Fruit fly (Drosophila melanogaster) whole organism, prepupa: ENCODE results near the gene Adgf-D.

ENCODE experiments used
- Blimp-1 ChIP-seq: fragments of 200-800 bp; sonication (Bioruptor generic); optimal IDR thresholded peaks from 3 replicates; lab custom pipeline; 2017; ENCODE audit warnings: missing biosample characterization, missing genetic modification characterization, mild to moderate bottlenecking, moderate library complexity, missing genetic modification reagents
- CG10631 ChIP-seq: fragments of 200-800 bp; sonication (Bioruptor generic); optimal IDR thresholded peaks from 2 replicates; lab custom pipeline; 2016; ENCODE audit warnings: missing biosample characterization, missing genetic modification characterization
- CG10669 ChIP-seq: fragments of 200-800 bp; sonication (Bioruptor generic); optimal IDR thresholded peaks from 3 replicates; lab custom pipeline; 2018; ENCODE audit warnings: missing biosample characterization, mild to moderate bottlenecking, missing genetic modification characterization, moderate library complexity
- CG11294 ChIP-seq: fragments of 200-800 bp; sonication (Bioruptor generic); IDR thresholded peaks from 2 replicates; pipeline ENCODE4 v1.3.6; 2022; ENCODE audit warnings: missing biosample characterization, missing genetic modification characterization
- CG11762 ChIP-seq: fragments of 200-800 bp; sonication (Bioruptor generic); optimal IDR thresholded peaks from 3 replicates; lab custom pipeline; 2016; ENCODE audit warnings: missing biosample characterization, missing genetic modification characterization; ENCODE audit not compliant: insufficient read depth
- CG11902 ChIP-seq: fragments of 200-800 bp; sonication (Bioruptor generic); optimal IDR thresholded peaks from 3 replicates; lab custom pipeline; 2016; ENCODE audit warnings: missing biosample characterization, missing genetic modification characterization
- CG1621 ChIP-seq: fragments of 200-800 bp; sonication (Bioruptor generic); optimal IDR thresholded peaks from 3 replicates; lab custom pipeline; 2018; ENCODE audit warnings: missing biosample characterization, mild to moderate bottlenecking, missing genetic modification characterization
- CG3032 ChIP-seq: fragments of 200-800 bp; optimal IDR thresholded peaks from 2 replicates; lab custom pipeline; 2019; ENCODE audit warnings: missing biosample characterization, mild to moderate bottlenecking, missing genetic modification characterization, moderate library complexity
- CG31627 ChIP-seq: fragments of 200-800 bp; sonication (Bioruptor generic); optimal IDR thresholded peaks from 3 replicates; lab custom pipeline; 2016; ENCODE audit warnings: missing biosample characterization, missing genetic modification characterization
- CG32006 ChIP-seq: fragments of 200-800 bp; sonication (Bioruptor generic); optimal IDR thresholded peaks from 3 replicates; lab custom pipeline; 2017; ENCODE audit warnings: missing biosample characterization, mild to moderate bottlenecking, missing genetic modification characterization
- CG34406 ChIP-seq: fragments of 200-800 bp; sonication (Bioruptor generic); optimal IDR thresholded peaks from 3 replicates; lab custom pipeline; 2016; ENCODE audit warnings: missing biosample characterization, missing genetic modification characterization
- CG4318 ChIP-seq: fragments of 200-800 bp; sonication (Bioruptor generic); optimal IDR thresholded peaks from 3 replicates; lab custom pipeline; 2017; ENCODE audit warnings: missing biosample characterization, mild to moderate bottlenecking, missing genetic modification characterization
- CG6163 ChIP-seq: fragments of 200-800 bp; sonication (Bioruptor generic); IDR thresholded peaks from 3 replicates; pipeline ENCODE4 v1.3.6; 2022; ENCODE audit warnings: missing biosample characterization, missing genetic modification characterization
- CG6276 ChIP-seq: fragments of 200-800 bp; sonication (Bioruptor generic); optimal IDR thresholded peaks from 2 replicates; lab custom pipeline; 2017; ENCODE audit warnings: missing biosample characterization, mild to moderate bottlenecking, missing genetic modification characterization
- CG6792 ChIP-seq: fragments of 200-800 bp; sonication (Bioruptor generic); optimal IDR thresholded peaks from 3 replicates; lab custom pipeline; 2016; ENCODE audit warnings: missing biosample characterization, missing genetic modification characterization
- CG6808 ChIP-seq: fragments of 200-800 bp; sonication (Bioruptor generic); optimal IDR thresholded peaks from 3 replicates; lab custom pipeline; 2017; ENCODE audit warnings: missing biosample characterization, missing genetic modification characterization, mild to moderate bottlenecking, moderate library complexity, missing genetic modification reagents
- CG6854 ChIP-seq: fragments of 200-800 bp; sonication (Bioruptor generic); optimal IDR thresholded peaks from 2 replicates; lab custom pipeline; 2017; ENCODE audit warnings: missing biosample characterization, mild to moderate bottlenecking, missing genetic modification characterization
- CG7368 ChIP-seq: fragments of 200-800 bp; sonication (Bioruptor generic); optimal IDR thresholded peaks from 3 replicates; lab custom pipeline; 2016; ENCODE audit warnings: missing biosample characterization, missing genetic modification characterization
- CG8119 ChIP-seq: fragments of 200-800 bp; sonication (Bioruptor generic); IDR thresholded peaks from 3 replicates; pipeline ENCODE4 v1.3.6; 2022; ENCODE audit warnings: missing biosample characterization, missing genetic modification characterization
- CG8319 ChIP-seq: fragments of 200-800 bp; sonication (Bioruptor generic); optimal IDR thresholded peaks from 3 replicates; lab custom pipeline; 2016; ENCODE audit warnings: missing biosample characterization, missing genetic modification characterization
- CG8632 ChIP-seq: fragments of 200-800 bp; sonication (Bioruptor generic); optimal IDR thresholded peaks from 3 replicates; lab custom pipeline; 2016; ENCODE audit warnings: missing biosample characterization, missing genetic modification characterization
- CG9139 ChIP-seq: fragments of 200-800 bp; sonication (Bioruptor generic); optimal IDR thresholded peaks from 3 replicates; lab custom pipeline; 2017; ENCODE audit warnings: missing biosample characterization, mild to moderate bottlenecking, missing genetic modification characterization
- Eip75B ChIP-seq: fragments of 200-800 bp; sonication (Bioruptor generic); optimal IDR thresholded peaks from 3 replicates; lab custom pipeline; 2016; ENCODE audit warnings: missing biosample characterization, missing genetic modification characterization
- Eip78C ChIP-seq: fragments of 200-800 bp; sonication (Bioruptor generic); peaks from one replicate; lab custom pipeline; 2016; ENCODE audit warnings: missing biosample characterization, missing genetic modification characterization
- Eip93F ChIP-seq: fragments of 200-800 bp; sonication (Bioruptor generic); optimal IDR thresholded peaks from 2 replicates; lab custom pipeline; 2016; ENCODE audit warnings: missing biosample characterization, mild to moderate bottlenecking, missing genetic modification characterization
- Gug ChIP-seq: fragments of 200-800 bp; sonication (Bioruptor generic); IDR thresholded peaks from 2 replicates; pipeline ENCODE4 v1.3.6; 2022; ENCODE audit warnings: missing biosample characterization, missing genetic modification characterization
- Hr38 ChIP-seq: sonication (Bioruptor generic); optimal IDR thresholded peaks from 2 replicates; lab custom pipeline; 2016; ENCODE audit warnings: missing biosample characterization, missing genetic modification characterization
- Hr39 ChIP-seq: fragments of 200-800 bp; sonication (Bioruptor generic); optimal IDR thresholded peaks from 2 replicates; lab custom pipeline; 2016; ENCODE audit warnings: missing biosample characterization, missing genetic modification characterization
- Hr4 ChIP-seq: fragments of 200-800 bp; sonication (Bioruptor generic); optimal IDR thresholded peaks from 3 replicates; lab custom pipeline; 2016; ENCODE audit warnings: missing biosample characterization, missing genetic modification characterization
- Lpt ChIP-seq: fragments of 200-800 bp; sonication (Bioruptor generic); optimal IDR thresholded peaks from 3 replicates; lab custom pipeline; 2016; ENCODE audit warnings: missing biosample characterization, missing genetic modification characterization
- Met ChIP-seq: fragments of 200-800 bp; sonication (Bioruptor generic); optimal IDR thresholded peaks from 3 replicates; lab custom pipeline; 2016; ENCODE audit warnings: missing biosample characterization, missing genetic modification characterization
- OdsH ChIP-seq: fragments of 200-800 bp; sonication (Bioruptor generic); optimal IDR thresholded peaks from 3 replicates; lab custom pipeline; 2016; ENCODE audit warnings: missing biosample characterization, missing genetic modification characterization
- Smox ChIP-seq: fragments of 200-800 bp; sonication (Bioruptor generic); optimal IDR thresholded peaks from 3 replicates; lab custom pipeline; 2016; ENCODE audit warnings: missing biosample characterization, missing genetic modification characterization
- Sox102F ChIP-seq: fragments of 200-800 bp; sonication (Bioruptor generic); optimal IDR thresholded peaks from 2 replicates; lab custom pipeline; 2016; ENCODE audit warnings: missing biosample characterization, mild to moderate bottlenecking, missing genetic modification characterization
- Sox14 ChIP-seq: fragments of 200-800 bp; sonication (Bioruptor generic); optimal IDR thresholded peaks from 3 replicates; lab custom pipeline; 2016; ENCODE audit warnings: missing biosample characterization, missing genetic modification characterization
- achi ChIP-seq: fragments of 200-800 bp; sonication (Bioruptor generic); optimal IDR thresholded peaks from 3 replicates; lab custom pipeline; 2016; ENCODE audit warnings: missing biosample characterization, missing genetic modification characterization
- acj6 ChIP-seq: fragments of 200-800 bp; sonication (Bioruptor generic); optimal IDR thresholded peaks from 3 replicates; lab custom pipeline; 2016; ENCODE audit warnings: missing biosample characterization, missing genetic modification characterization
- cyc ChIP-seq: fragments of 200-800 bp; sonication (Bioruptor generic); optimal IDR thresholded peaks from 3 replicates; lab custom pipeline; 2016; ENCODE audit warnings: missing biosample characterization, missing genetic modification characterization
- dac ChIP-seq: fragments of 200-800 bp; sonication (Bioruptor generic); optimal IDR thresholded peaks from 2 replicates; lab custom pipeline; 2017; ENCODE audit warnings: missing biosample characterization, mild to moderate bottlenecking, missing genetic modification characterization
- eg ChIP-seq: fragments of 200-800 bp; sonication (Bioruptor generic); IDR thresholded peaks from 3 replicates; pipeline ENCODE4 v1.3.6; 2022; ENCODE audit warnings: missing biosample characterization, missing genetic modification characterization
- esn ChIP-seq: fragments of 200-800 bp; sonication (Bioruptor generic); optimal IDR thresholded peaks from 2 replicates; lab custom pipeline; 2016; ENCODE audit warnings: missing biosample characterization, mild to moderate bottlenecking, missing genetic modification characterization, moderate library complexity
- fd59A ChIP-seq: fragments of 200-800 bp; sonication (Bioruptor generic); optimal IDR thresholded peaks from 2 replicates; lab custom pipeline; 2017; ENCODE audit warnings: missing biosample characterization, mild to moderate bottlenecking, missing genetic modification characterization, missing genetic modification reagents
- fd85E ChIP-seq: fragments of 200-800 bp; sonication (Bioruptor generic); optimal IDR thresholded peaks from 3 replicates; lab custom pipeline; 2016; ENCODE audit warnings: missing biosample characterization, missing genetic modification characterization
- fkh ChIP-seq: fragments of 200-800 bp; sonication (Bioruptor generic); optimal IDR thresholded peaks from 3 replicates; lab custom pipeline; 2017; ENCODE audit warnings: missing biosample characterization, mild to moderate bottlenecking, missing genetic modification characterization, moderate library complexity
- lz ChIP-seq: fragments of 200-800 bp; sonication (Bioruptor generic); optimal IDR thresholded peaks from 3 replicates; lab custom pipeline; 2016; ENCODE audit warnings: missing biosample characterization, missing genetic modification characterization
- net ChIP-seq: fragments of 200-800 bp; sonication (Bioruptor generic); optimal IDR thresholded peaks from 3 replicates; lab custom pipeline; 2016; ENCODE audit warnings: missing biosample characterization, missing genetic modification characterization
- pdm3 ChIP-seq: fragments of 200-800 bp; sonication (Bioruptor generic); optimal IDR thresholded peaks from 3 replicates; lab custom pipeline; 2016; ENCODE audit warnings: missing biosample characterization, missing genetic modification characterization
- spab ChIP-seq: fragments of 200-800 bp; sonication (Bioruptor generic); optimal IDR thresholded peaks from 2 replicates; lab custom pipeline; 2017; ENCODE audit warnings: missing biosample characterization, mild to moderate bottlenecking, missing genetic modification characterization, missing genetic modification reagents
- svp ChIP-seq: fragments of 200-800 bp; sonication (Bioruptor generic); peaks from one replicate; lab custom pipeline; 2016; ENCODE audit warnings: missing biosample characterization, missing genetic modification characterization
- vri ChIP-seq: fragments of 200-800 bp; sonication (Bioruptor generic); optimal IDR thresholded peaks from 3 replicates; lab custom pipeline; 2016; ENCODE audit warnings: missing biosample characterization, mild to moderate bottlenecking, missing genetic modification characterization

The Adgf-D gene

dm6 chr3R:13676137-13677086 is 28.8 kb downstream of the Adgf-D start, which contains the start of the genes Lkb1 and CG9588:
Gene Lkb1 (plus strand): TSS chr3R:13676549.
Gene CG9588 (minus strand): TSS chr3R:13676681.
- peak; percentile 13 for TF ChIP-seq Blimp-1 (GFP tag; lab: Kevin White, UChicago)
- peak; percentile 85 for TF ChIP-seq CG31627 (GFP tag; lab: Kevin White, UChicago)
- peak; percentile 79 for TF ChIP-seq pdm3 (GFP tag; lab: Kevin White, UChicago)
- peak; percentile 41 for TF ChIP-seq CG6808
- peak; percentile 80 for TF ChIP-seq Gug (GFP tag; lab: Robert Waterston, UW)
- TF ChIP-seq Sox102F (GFP tag; lab: Kevin White, UChicago) = peak; percentile 71
- TF ChIP-seq CG8632 (GFP tag; lab: Kevin White, UChicago) = peak; percentile 61
- no peak for TF ChIP-seq CG4318 (GFP tag; lab: Kevin White, UChicago)
- peak; percentile 78 for TF ChIP-seq Sox14 (GFP tag; lab: Kevin White, UChicago)
- no peak for TF ChIP-seq Eip93F
- peak; percentile 61 for TF ChIP-seq CG34406 (GFP tag; lab: Kevin White, UChicago)
- TF ChIP-seq CG10669 (GFP tag; lab: Kevin White, UChicago) = peak; percentile 73
- peak; percentile 19 for TF ChIP-seq CG11762 (GFP tag; lab: Kevin White, UChicago)
- TF ChIP-seq Lpt (GFP tag; lab: Kevin White, UChicago) = peak; percentile 30
- TF ChIP-seq CG6854 (GFP tag; lab: Kevin White, UChicago) = peak; percentile 6
- TF ChIP-seq achi (GFP tag; lab: Kevin White, UChicago) = peak; percentile 74
- TF ChIP-seq CG1621 (tag; lab: Kevin White, UChicago) = peak; percentile 85
- TF ChIP-seq lz (GFP tag; lab: Kevin White, UChicago) = peak; percentile 79
- TF ChIP-seq eg (GFP tag; lab: Robert Waterston, UW) = peak; percentile 92
- TF ChIP-seq CG32006 (GFP tag; lab: Kevin White, UChicago) = peak; percentile 81
- TF ChIP-seq fd85E (GFP tag; lab: Kevin White, UChicago) = no peak
- peak; percentile 92 for TF ChIP-seq CG6163 (GFP tag; lab: Robert Waterston, UW)
- no peak for TF ChIP-seq fkh (GFP tag; lab: Kevin White, UChicago)
- no peak for TF ChIP-seq Met
- TF ChIP-seq Eip75B (GFP tag; lab: Kevin White, UChicago) = peak; percentile 81
- TF ChIP-seq Hr4 = peak; percentile 88
- peak; percentile 83 for TF ChIP-seq esn (GFP tag; lab: Kevin White, UChicago)
- TF ChIP-seq CG9139 = no peak
- TF ChIP-seq CG3032 (tag; lab: Kevin White, UChicago) = peak; percentile 59
- TF ChIP-seq CG11294 = peak; percentile 79
- no peak for TF ChIP-seq vri
- peak; percentile 88 for TF ChIP-seq Eip78C (GFP tag; lab: Kevin White, UChicago)
- TF ChIP-seq spab = peak; percentile 60
- TF ChIP-seq cyc (GFP tag; lab: Kevin White, UChicago) = peak; percentile 77
- TF ChIP-seq dac (GFP tag; lab: Kevin White, UChicago) = peak; percentile 63
- TF ChIP-seq CG10631 (GFP tag; lab: Kevin White, UChicago) = no peak
- peak; percentile 76 for TF ChIP-seq CG7368
- TF ChIP-seq fd59A (GFP tag; lab: Kevin White, UChicago) = peak; percentile 55
- TF ChIP-seq Smox (GFP tag; lab: Kevin White, UChicago) = no peak
- TF ChIP-seq CG8119 = peak; percentile 75
- peak; percentile 69 for TF ChIP-seq acj6
- TF ChIP-seq Hr38 (GFP tag; lab: Kevin White, UChicago) = no peak
- TF ChIP-seq Hr39 (GFP tag; lab: Kevin White, UChicago) = peak; percentile 85
- TF ChIP-seq CG6276 (GFP tag; lab: Kevin White, UChicago) = peak; percentile 10
- peak; percentile 69 for TF ChIP-seq net (GFP tag; lab: Kevin White, UChicago)
- no peak for TF ChIP-seq OdsH
- peak; percentile 84 for TF ChIP-seq svp (GFP tag; lab: Kevin White, UChicago)
- TF ChIP-seq CG6792 (GFP tag; lab: Kevin White, UChicago) = peak; percentile 68
- peak; percentile 68 for TF ChIP-seq CG8319 (GFP tag; lab: Kevin White, UChicago)
- peak; percentile 62 for TF ChIP-seq CG11902 (GFP tag; lab: Kevin White, UChicago)
